Fruit fly (Drosophila melanogaster): ENCODE measurements around the gene CG42866.

DNA sequence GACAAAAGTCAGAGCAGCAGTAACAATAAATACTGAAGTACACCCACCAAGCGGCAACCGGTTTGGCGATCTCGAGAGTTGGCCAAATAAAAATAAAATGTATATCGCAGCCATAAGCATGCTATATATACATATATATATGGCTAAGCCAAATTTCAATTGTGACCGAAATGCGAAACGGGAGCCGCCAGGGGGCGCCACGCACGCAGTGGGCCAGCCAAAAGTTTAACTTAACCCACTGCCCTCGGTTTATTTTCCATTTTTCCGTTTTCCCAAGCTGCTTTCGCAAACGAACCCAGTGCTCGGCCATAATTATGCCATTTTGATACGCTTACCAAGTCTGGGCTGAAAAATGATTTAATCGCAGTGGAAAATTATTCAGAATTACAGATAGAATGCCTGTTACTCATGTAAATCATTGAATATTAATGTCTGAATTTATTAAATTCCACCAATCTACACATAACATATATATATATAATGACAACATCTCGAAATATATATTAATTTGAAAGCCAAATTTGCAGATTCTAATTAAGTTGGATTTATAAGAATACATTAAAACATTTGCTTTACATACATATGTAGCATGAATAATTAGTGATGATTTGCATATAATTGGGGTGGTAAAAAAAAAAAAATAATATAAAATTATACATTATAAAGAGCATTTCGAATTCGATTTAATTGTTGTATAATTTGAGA is 28.3 kb upstream of the CG42866 start:
- TF ChIP-seq Dll (optimal IDR thresholded peaks at IDR 0.05): no peak
- TF ChIP-seq psq (optimal IDR thresholded peaks at IDR 0.05): no peak
- TF ChIP-seq pan (optimal IDR thresholded peaks at IDR 0.05): no peak
- no peak for TF ChIP-seq usp (GFP tag; optimal IDR thresholded peaks at IDR 0.05)
- no peak for TF ChIP-seq CG8478 (optimal IDR thresholded peaks at IDR 0.05)
- no peak for TF ChIP-seq EcR (GFP tag; optimal IDR thresholded peaks at IDR 0.05)
